Fruit fly (Drosophila melanogaster) S2 (cell line): Measurements from ENCODE around the gene CG11248.

Experiments
- CG8478 ChIP-seq: fragments of >200 bp; optimal IDR thresholded peaks from 2 replicates; lab custom pipeline; 2018
- CTCF ChIP-seq, 2 experiments: fragments of >200 bp; optimal IDR thresholded peaks; 2 replicates each; lab custom pipeline; 2018

CG11248 gene

dm6 chr3L:21679687-21680086 lies at the start of gene CG11248, which contains the start of gene Als2:
Gene CG11248, plus strand, starts transcription at chr3L:21680050.
Gene Als2, minus strand, starts transcription at chr3L:21679755.
- TF ChIP-seq CG8478 (lab: Kevin White, UChicago) (no peak), CTCF (optimal IDR thresholded peaks at IDR 0.05; lab: Kevin White, UChicago) (no peak)

DNA sequence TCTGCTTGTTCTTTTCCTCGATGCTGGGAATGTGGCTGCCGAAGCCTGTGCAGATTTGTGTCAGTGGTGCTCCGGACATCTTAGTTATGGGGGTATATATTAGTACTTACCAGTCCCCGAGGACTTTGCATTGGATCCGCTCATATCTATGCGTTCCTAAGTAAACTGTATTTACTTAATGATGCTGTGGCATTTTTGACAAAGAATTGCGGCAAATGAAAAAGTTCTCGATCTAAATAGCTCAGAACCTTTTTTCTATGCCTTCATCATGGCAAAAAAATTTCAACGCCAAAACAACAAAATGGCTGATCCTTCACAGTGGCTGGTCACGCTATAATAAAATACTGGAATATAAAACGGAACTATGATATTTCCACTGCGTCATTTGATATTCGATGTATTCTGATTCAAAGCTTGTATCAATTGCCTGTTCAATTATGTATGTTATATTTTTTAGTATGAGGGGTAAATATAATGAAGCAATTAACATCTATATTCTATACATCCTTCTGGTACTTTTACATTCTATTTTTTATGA lies 45.6 kb upstream of the CG11248 start, which contains the start of gene MED1:
TSS of gene MED1 (minus strand) at position 295 of the 538 bp plus-strand sequence.
- TF ChIP-seq CG8478 (lab: Kevin White, UChicago): no peak
- TF ChIP-seq CTCF (optimal IDR thresholded peaks at IDR 0.05; lab: Kevin White, UChicago): no peak

- TF ChIP-seq CG8478 (lab: Kevin White, UChicago) (no peak), CTCF (optimal IDR thresholded peaks at IDR 0.05; lab: Kevin White, UChicago) (no peak)
Measured at dm6 chr3L:21635208-21635607, 44.6 kb upstream of the CG11248 start, which contains the start of gene ORMDL. Gene ORMDL, plus strand, starts transcription at chr3L:21635305.

DNA sequence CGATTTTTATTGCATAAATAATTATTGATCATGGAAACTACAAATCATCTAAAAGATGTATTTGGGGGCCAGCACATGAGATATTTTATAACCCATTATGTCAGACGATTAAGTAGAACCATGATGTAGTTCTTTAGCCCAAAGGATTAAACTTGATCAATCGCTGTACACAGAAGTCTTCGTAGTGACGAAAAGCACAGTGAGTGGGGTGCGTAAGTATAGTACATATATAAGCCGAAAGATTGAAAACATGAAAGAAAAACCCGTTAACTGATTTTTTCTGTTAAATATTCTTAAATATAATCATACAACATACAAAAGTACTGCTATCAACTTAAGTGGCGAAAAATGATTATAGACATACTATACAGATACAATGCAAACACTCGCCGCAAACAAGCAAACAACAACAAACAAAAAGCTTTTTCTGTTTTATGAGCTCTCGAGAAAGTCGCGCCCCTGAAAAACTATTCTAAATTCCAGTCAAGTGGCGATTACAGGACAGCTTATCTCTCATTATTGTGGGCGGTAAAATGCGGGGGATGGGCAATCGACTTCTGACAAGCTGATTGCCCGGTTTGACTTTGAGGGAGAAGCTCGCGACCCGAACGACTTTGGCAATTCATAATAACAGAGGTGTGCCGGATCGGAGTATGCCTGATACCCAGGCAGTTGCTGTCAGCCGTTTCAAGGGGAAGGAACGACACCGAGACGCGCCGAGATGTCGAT lies 43.4 kb upstream of the CG11248 start, which contains the start of gene CG32444:
TSS of gene CG32444 (plus strand) at position 683 of the 729 bp plus-strand sequence.
- no peak for TF ChIP-seq CTCF (optimal IDR thresholded peaks at IDR 0.05; lab: Kevin White, UChicago)
- TF ChIP-seq CG8478 (lab: Kevin White, UChicago): no peak

dm6 chr3L:21639059-21639458 lies 40.8 kb upstream of the CG11248 start, which contains the start of gene CG32445:
Gene CG32445, plus strand, starts transcription at chr3L:21639359.
- TF ChIP-seq CG8478 (lab: Kevin White, UChicago) (no peak), CTCF (optimal IDR thresholded peaks at IDR 0.05; lab: Kevin White, UChicago) (no peak)

- TF ChIP-seq CG8478 (lab: Kevin White, UChicago) (no peak), CTCF (optimal IDR thresholded peaks at IDR 0.05; lab: Kevin White, UChicago) (peak; percentile 79 to 81)
Measured at dm6 chr3L:21640815-21641214, 39.0 kb upstream of the CG11248 start, which contains the start of gene Atox1. Gene Atox1, plus strand, starts transcription at chr3L:21640995.

dm6 chr3L:21642908-21643572 lies 36.8 kb upstream of the CG11248 start:
- TF ChIP-seq CG8478 (lab: Kevin White, UChicago) (no peak), CTCF (optimal IDR thresholded peaks at IDR 0.05; lab: Kevin White, UChicago) (no peak)

DNA sequence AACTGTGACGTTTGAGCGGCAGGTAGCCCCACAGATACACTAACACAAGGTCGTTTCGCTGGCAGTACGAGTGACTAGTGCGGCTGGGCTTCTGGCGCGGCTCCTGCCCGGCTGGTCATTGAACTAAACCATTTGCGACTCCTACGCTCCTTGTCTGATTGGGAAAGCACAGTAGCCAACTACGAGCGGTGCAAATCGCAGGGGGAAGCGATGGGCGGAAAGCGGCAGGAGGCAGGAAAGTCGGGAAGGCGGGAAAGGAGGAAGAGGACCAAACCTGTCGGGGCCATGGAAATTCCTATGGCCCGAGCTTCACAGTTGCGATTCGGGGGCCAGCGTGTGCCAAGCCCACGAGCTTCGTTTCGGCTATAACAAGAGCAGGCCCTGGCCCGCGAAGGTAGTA lies 35.7 kb upstream of the CG11248 start:
- no peak for TF ChIP-seq CG8478 (lab: Kevin White, UChicago)
- no peak for TF ChIP-seq CTCF (optimal IDR thresholded peaks at IDR 0.05; lab: Kevin White, UChicago)

- TF ChIP-seq CTCF (optimal IDR thresholded peaks at IDR 0.05; lab: Kevin White, UChicago) (no peak), CG8478 (lab: Kevin White, UChicago) (no peak)
Measured at dm6 chr3L:21644607-21645006, 35.2 kb upstream of the CG11248 start, which contains the start of gene CG43980. Gene CG43980, plus strand, starts transcription at chr3L:21644958.

- no peak for TF ChIP-seq CG8478 (lab: Kevin White, UChicago)
Measured at dm6 chr3L:21645878-21646277, 34.0 kb upstream of the CG11248 start.

DNA sequence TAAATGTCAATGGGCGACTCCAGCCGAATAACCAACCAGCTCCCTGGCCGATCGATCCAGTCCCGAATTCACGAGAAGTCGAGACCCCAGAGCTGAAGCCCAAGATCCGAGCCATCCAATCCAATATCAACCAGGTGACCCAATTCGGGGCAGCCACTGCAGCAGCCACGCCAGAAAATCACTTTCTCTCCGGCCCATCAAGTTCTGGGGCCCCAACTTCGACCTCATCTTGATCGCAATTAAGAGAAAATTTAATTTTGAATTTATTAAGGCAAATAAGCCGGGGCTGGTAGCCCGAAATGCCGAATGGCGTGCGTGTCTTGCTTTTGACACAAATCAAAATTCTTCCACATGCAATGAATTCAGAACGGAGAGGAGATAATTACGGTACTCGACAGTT lies 32.0 kb upstream of the CG11248 start:
- no peak for TF ChIP-seq CG8478 (lab: Kevin White, UChicago)
- no peak for TF ChIP-seq CTCF (optimal IDR thresholded peaks at IDR 0.05; lab: Kevin White, UChicago)

DNA sequence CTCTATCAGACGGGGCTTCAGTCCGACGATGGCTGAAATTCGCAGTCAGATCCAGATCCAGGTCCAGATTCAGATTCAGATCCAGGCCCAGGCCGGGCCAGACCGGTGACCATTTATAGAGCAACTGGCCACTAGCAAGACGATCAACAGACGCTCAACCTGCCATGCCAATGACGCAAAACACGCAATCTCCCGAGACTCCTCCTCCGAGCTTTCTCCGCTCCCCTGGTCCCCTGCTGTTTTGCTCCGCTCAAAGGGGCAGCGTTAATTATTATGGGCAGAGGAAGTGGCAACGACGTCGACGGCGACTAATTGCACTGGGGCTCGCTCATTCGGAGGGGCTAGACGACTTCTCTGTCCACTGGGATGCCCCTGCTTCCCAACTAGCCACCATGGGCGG lies 28.4 kb upstream of the CG11248 start:
- TF ChIP-seq CTCF (optimal IDR thresholded peaks at IDR 0.05; lab: Kevin White, UChicago): no peak
- TF ChIP-seq CG8478 (lab: Kevin White, UChicago): no peak

DNA sequence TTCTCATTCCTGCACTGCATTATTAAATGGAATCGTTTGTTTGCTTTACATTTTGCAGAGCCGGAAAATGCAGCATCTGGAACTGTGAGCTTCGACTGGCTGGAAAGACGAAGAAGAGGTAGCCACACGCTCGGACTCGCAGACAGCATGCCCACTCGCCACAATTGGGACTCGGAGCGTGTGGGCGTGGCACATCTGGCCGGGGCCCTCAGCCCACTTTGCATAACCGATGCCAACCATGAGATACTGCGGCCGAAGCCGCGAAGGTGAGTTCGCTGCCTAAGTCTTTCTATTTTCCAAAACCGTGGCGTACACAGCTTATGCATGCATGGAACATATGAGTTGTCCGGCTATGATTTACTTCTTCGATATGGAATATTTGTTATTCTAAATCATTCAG lies 27.7 kb upstream of the CG11248 start:
- no peak for TF ChIP-seq CTCF (optimal IDR thresholded peaks at IDR 0.05; lab: Kevin White, UChicago)
- no peak for TF ChIP-seq CG8478 (lab: Kevin White, UChicago)

DNA sequence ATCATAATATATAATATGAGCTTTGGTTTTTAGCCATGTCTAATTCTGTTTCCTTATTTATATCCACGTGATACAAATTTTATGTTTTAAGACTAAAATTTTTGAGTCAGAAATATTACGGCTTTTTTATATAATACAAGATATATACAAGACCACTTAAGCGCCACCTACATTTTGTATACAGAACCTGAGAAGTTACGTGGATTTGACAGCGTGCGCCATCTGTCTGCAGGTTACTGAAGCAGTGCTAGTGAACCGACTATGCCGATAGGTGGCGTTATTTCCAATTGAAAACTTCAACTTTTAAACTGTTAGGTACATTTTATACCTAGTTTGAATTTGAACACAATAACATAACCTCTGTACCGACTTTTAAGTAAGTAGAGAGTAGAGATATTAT lies 27.1 kb upstream of the CG11248 start:
- TF ChIP-seq CG8478 (lab: Kevin White, UChicago) (no peak), CTCF (optimal IDR thresholded peaks at IDR 0.05; lab: Kevin White, UChicago) (peak; percentile 98 to 100)

DNA sequence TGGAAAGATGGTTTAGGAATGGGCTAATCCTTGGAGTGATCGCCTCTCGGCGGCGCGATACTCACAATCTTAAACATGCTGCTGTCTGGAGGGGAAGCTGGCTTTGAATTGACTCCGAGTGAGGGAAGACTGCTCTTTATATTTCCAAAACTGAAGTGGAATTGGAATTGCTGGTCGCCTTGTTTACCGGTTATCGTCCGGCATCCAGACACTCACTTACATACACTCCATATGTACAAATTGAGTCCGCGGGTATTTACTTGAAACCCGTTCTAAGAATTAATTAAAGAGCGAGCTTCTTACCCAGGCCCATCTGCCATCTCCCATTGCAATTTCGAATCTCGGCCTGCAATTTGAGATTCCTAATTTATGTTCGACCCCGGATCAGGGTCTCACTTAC lies 13.0 kb upstream of the CG11248 start, which contains the start of gene Cpr78E:
TSS of gene Cpr78E (minus strand) at position 101 of the 400 bp plus-strand sequence.
- no peak for TF ChIP-seq CG8478 (lab: Kevin White, UChicago)
- no peak for TF ChIP-seq CTCF (optimal IDR thresholded peaks at IDR 0.05; lab: Kevin White, UChicago)
